Worm (Caenorhabditis elegans): ENCODE results near the gene col-170.

The col-170 gene

DNA sequence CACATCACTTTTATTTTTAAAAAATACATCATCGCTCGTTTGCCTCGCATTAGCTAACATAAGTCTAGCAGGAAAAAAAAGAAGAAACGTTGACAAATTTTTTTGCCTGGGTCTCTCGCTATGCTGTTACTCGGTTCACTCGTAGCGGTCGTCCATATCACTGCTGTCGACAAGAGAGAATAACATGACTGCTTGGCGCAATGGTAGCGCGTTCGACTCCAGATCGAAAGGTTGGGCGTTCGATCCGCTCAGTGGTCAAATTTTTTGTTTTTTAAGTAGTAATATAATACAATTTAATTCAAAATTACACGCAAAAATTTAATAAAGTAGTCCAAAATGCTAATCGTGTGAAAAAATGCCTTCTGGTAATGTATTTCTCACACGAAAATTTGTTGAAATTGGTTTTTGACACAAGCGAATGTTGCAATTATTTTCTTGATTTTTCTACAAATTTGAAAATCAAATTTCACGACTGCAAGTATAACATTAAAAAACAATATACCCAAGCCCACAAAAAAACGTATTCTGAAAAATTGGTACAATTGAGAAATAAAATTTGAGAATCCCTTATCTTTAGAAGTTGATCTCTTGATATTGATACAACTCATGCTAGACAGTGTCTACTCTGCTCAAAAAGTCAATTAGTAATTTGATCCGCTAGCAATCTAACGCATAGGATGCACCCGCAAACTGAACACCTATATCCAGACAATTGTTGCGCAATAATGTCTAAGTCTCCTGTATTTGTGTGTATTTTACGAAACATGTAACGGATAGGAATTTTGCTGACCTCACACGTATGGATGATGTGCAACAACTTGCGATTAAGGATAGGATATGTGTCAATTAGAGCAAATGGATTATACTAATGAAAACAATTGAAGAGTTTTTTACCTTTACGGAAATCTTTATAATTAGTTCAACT is 39.9 kb downstream of the col-170 start (continued):
- TF ChIP-seq K02D7.2 (tag; optimal IDR thresholded peaks at IDR 0.05): peak; percentile 29
- peak; percentile 61 for TF ChIP-seq fax-1 (tag; optimal IDR thresholded peaks at IDR 0.05)
- no peak for TF ChIP-seq pha-4 (tag; optimal IDR thresholded peaks at IDR 0.05)
- TF ChIP-seq tbx-7 (tag; optimal IDR thresholded peaks at IDR 0.05): no peak
- peak; percentile 70 for TF ChIP-seq sdc-2 (tag; optimal IDR thresholded peaks at IDR 0.05)
- TF ChIP-seq unc-42 (tag; optimal IDR thresholded peaks at IDR 0.05): no peak
- peak; percentile 77 for TF ChIP-seq unc-3 (GFP tag; conservative IDR thresholded peaks at IDR 0.05)
- TF ChIP-seq unc-3 (tag; optimal IDR thresholded peaks at IDR 0.05): no peak
- peak; percentile 50 for TF ChIP-seq dmd-4 (tag; optimal IDR thresholded peaks at IDR 0.05; ENCODE audit: borderline replicate concordance)
- no peak for TF ChIP-seq mec-3 (tag; optimal IDR thresholded peaks at IDR 0.05; ENCODE audit: borderline replicate concordance)
- TF ChIP-seq ref-2 (tag; optimal IDR thresholded peaks at IDR 0.05): peak; percentile 48
- TF ChIP-seq elt-2 (tag; optimal IDR thresholded peaks at IDR 0.05): peak; percentile 84
- no peak for TF ChIP-seq K09A11.1 (tag; optimal IDR thresholded peaks at IDR 0.05; ENCODE audit: insufficient read depth)
- TF ChIP-seq C08G9.2 (tag; optimal IDR thresholded peaks at IDR 0.05): peak; percentile 1
- TF ChIP-seq F13H6.1 (tag; optimal IDR thresholded peaks at IDR 0.05): peak; percentile 17
- TF ChIP-seq ceh-18 (tag; optimal IDR thresholded peaks at IDR 0.05): peak; percentile 5
- TF ChIP-seq ceh-9 (tag; optimal IDR thresholded peaks at IDR 0.05): peak; percentile 42
- no peak for TF ChIP-seq ceh-22 (tag; optimal IDR thresholded peaks at IDR 0.05)
- TF ChIP-seq ceh-19 (GFP tag; optimal IDR thresholded peaks at IDR 0.05): peak; percentile 72
- TF ChIP-seq zip-5 (tag; optimal IDR thresholded peaks at IDR 0.05): peak; percentile 49

DNA sequence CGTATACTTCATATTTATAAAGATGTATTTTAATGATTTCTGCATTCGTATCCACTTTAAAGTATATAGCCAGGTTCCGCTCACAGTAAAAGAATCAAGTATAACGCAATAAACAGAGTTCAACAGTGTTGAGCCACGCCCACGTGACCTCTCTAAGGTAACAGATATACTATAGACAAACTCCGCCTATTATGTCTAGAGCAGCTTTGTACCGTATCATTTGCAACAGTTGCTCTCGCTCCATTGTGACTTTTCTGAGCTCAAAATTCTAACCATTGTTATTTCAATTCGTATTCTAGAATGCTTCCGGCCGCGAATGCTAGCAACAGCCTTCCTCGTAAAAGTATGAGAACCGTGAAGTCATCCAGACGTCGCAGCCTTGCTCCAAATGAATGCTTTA is 41.8 kb downstream of the col-170 start, which contains the start of gene C03B1.17:
C03B1.17 (plus strand) TSS at position 301 of the 400 bp plus-strand sequence.
- TF ChIP-seq unc-55 (GFP tag; optimal IDR thresholded peaks at IDR 0.05) (no peak), gmeb-2 (tag; optimal IDR thresholded peaks at IDR 0.05) (no peak), lin-11 (tag; optimal IDR thresholded peaks at IDR 0.05) (no peak), dve-1 (tag; optimal IDR thresholded peaks at IDR 0.05) (no peak), C38D4.7 (GFP tag; optimal IDR thresholded peaks at IDR 0.05) (no peak), che-1 (tag; optimal IDR thresholded peaks at IDR 0.05) (no peak), sox-4 (tag; optimal IDR thresholded peaks at IDR 0.05) (no peak), tbx-7 (tag; optimal IDR thresholded peaks at IDR 0.05) (no peak), nhr-232 (tag; optimal IDR thresholded peaks at IDR 0.05) (no peak), rnt-1 (tag; optimal IDR thresholded peaks at IDR 0.05) (no peak), madf-2 (tag; optimal IDR thresholded peaks at IDR 0.05) (no peak), dmd-4 (tag; optimal IDR thresholded peaks at IDR 0.05; ENCODE audit: borderline replicate concordance) (no peak), ceh-19 (GFP tag; optimal IDR thresholded peaks at IDR 0.05) (no peak), pat-9 (tag; optimal IDR thresholded peaks at IDR 0.05) (no peak), hlh-15 (tag; optimal IDR thresholded peaks at IDR 0.05) (no peak), tbx-2 (tag; optimal IDR thresholded peaks at IDR 0.05) (no peak), K09A11.1 (tag; optimal IDR thresholded peaks at IDR 0.05; ENCODE audit: insufficient read depth) (no peak), ceh-2 (tag; optimal IDR thresholded peaks at IDR 0.05) (no peak), ceh-30 (tag; optimal IDR thresholded peaks at IDR 0.05) (no peak)

DNA sequence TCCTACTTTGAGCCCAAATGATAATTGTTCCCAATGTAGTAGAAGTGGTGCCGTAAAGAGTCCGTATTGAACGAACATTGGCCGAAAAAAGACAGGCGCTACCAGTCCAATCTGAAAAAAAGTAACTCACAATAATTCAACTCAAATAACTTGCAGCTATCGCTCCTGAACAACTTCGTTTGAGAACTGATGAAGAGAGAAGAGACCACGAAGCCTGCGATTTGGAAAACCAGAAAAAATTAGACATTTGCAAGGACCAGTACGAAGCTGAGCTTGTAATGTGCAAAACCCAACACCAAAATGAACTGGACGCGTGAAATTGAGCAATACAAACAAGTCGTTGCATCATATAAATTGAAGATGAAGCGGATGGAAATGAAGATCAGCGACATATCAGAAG is 42.9 kb downstream of the col-170 start, which contains the start of gene C03B1.1:
C03B1.1 (plus strand) TSS at position 301 of the 400 bp plus-strand sequence.
- TF ChIP-seq mec-3 (tag; optimal IDR thresholded peaks at IDR 0.05; ENCODE audit: borderline replicate concordance): no peak
